Worm (Caenorhabditis elegans): ENCODE results near the gene M02D8.2.
A peak's percentile ranks its signal among the peaks of the same experiment; 100 is the strongest.

M02D8.2 gene

ce11 chrX:8761060-8761459, 21.6 kb downstream of the M02D8.2 start:
- TF ChIP-seq F13H6.1 (tag; optimal IDR thresholded peaks at IDR 0.05) (no peak), npax-4 (tag; optimal IDR thresholded peaks at IDR 0.05) (no peak), mec-3 (tag; optimal IDR thresholded peaks at IDR 0.05; ENCODE audit: borderline replicate concordance) (no peak), lim-6 (tag; optimal IDR thresholded peaks at IDR 0.05) (no peak), C08G9.2 (tag; optimal IDR thresholded peaks at IDR 0.05) (no peak)

ce11 chrX:8761497-8761896, 22.0 kb downstream of the M02D8.2 start, which contains the start of gene M02D8.5:
M02D8.5 (minus strand) TSS chrX:8761597.
- TF ChIP-seq hlh-30 (tag; optimal IDR thresholded peaks at IDR 0.05; ENCODE audit: insufficient read depth), result no peak
- no peak for TF ChIP-seq fax-1 (tag; optimal IDR thresholded peaks at IDR 0.05)
- no peak for TF ChIP-seq ceh-34 (tag; optimal IDR thresholded peaks at IDR 0.05)
- no peak for TF ChIP-seq elt-4 (tag; optimal IDR thresholded peaks at IDR 0.05)
- no peak for TF ChIP-seq ceh-24 (tag; optimal IDR thresholded peaks at IDR 0.05)
- no peak for TF ChIP-seq ceh-18 (tag; optimal IDR thresholded peaks at IDR 0.05)
- no peak for TF ChIP-seq ceh-31 (tag; optimal IDR thresholded peaks at IDR 0.05)
- TF ChIP-seq ceh-19 (GFP tag; optimal IDR thresholded peaks at IDR 0.05), result no peak
- TF ChIP-seq ceh-14 (tag; optimal IDR thresholded peaks at IDR 0.05), result no peak
- TF ChIP-seq lim-6 (tag; optimal IDR thresholded peaks at IDR 0.05), result no peak
- TF ChIP-seq nhr-11 (tag; optimal IDR thresholded peaks at IDR 0.05), result no peak
- no peak for TF ChIP-seq ceh-9 (tag; optimal IDR thresholded peaks at IDR 0.05)
- no peak for TF ChIP-seq sox-2 (GFP tag; IDR thresholded peaks at IDR 0.05)
- no peak for TF ChIP-seq unc-3 (GFP tag; conservative IDR thresholded peaks at IDR 0.05)
- no peak for TF ChIP-seq unc-3 (tag; optimal IDR thresholded peaks at IDR 0.05)
- no peak for TF ChIP-seq pag-3 (tag; optimal IDR thresholded peaks at IDR 0.05; ENCODE audit: borderline replicate concordance)

ce11 chrX:8762927-8763326, 23.5 kb downstream of the M02D8.2 start:
- no peak for TF ChIP-seq ceh-2 (tag; optimal IDR thresholded peaks at IDR 0.05)
- no peak for TF ChIP-seq fkh-10 (GFP tag; optimal IDR thresholded peaks at IDR 0.05)
- no peak for TF ChIP-seq elt-2 (tag; optimal IDR thresholded peaks at IDR 0.05)
- peak; percentile 58 for TF ChIP-seq ceh-18 (tag; optimal IDR thresholded peaks at IDR 0.05)
- TF ChIP-seq pat-9 (tag; optimal IDR thresholded peaks at IDR 0.05), result no peak
- no peak for TF ChIP-seq pros-1 (tag; optimal IDR thresholded peaks at IDR 0.05)
- TF ChIP-seq ceh-9 (tag; optimal IDR thresholded peaks at IDR 0.05), result no peak
- TF ChIP-seq unc-55 (GFP tag; optimal IDR thresholded peaks at IDR 0.05), result peak; percentile 9
- peak; percentile 8 for TF ChIP-seq rnt-1 (tag; optimal IDR thresholded peaks at IDR 0.05)

ce11 chrX:8763607-8764006, 24.1 kb downstream of the M02D8.2 start, which contains the start of gene zig-12:
zig-12 (plus strand) TSS chrX:8763907.
- TF ChIP-seq pag-3 (tag; optimal IDR thresholded peaks at IDR 0.05; ENCODE audit: borderline replicate concordance), result no peak
- TF ChIP-seq pat-9 (tag; optimal IDR thresholded peaks at IDR 0.05), result no peak
- no peak for TF ChIP-seq npax-4 (tag; optimal IDR thresholded peaks at IDR 0.05)

- no peak for TF ChIP-seq ets-4 (tag; optimal IDR thresholded peaks at IDR 0.05)
- no peak for TF ChIP-seq gmeb-2 (tag; optimal IDR thresholded peaks at IDR 0.05)
- no peak for TF ChIP-seq ceh-31 (tag; optimal IDR thresholded peaks at IDR 0.05)
- no peak for TF ChIP-seq pat-9 (tag; optimal IDR thresholded peaks at IDR 0.05)
- TF ChIP-seq sox-2 (GFP tag; IDR thresholded peaks at IDR 0.05), result no peak
- TF ChIP-seq unc-55 (GFP tag; optimal IDR thresholded peaks at IDR 0.05), result no peak
- no peak for TF ChIP-seq lim-6 (tag; optimal IDR thresholded peaks at IDR 0.05)
- no peak for TF ChIP-seq hlh-13 (GFP tag; optimal IDR thresholded peaks at IDR 0.05)
- TF ChIP-seq ceh-30 (tag; optimal IDR thresholded peaks at IDR 0.05), result no peak
- TF ChIP-seq hlh-8 (tag; optimal IDR thresholded peaks at IDR 0.05), result no peak
- no peak for TF ChIP-seq fkh-6 (tag; optimal IDR thresholded peaks at IDR 0.05)
- TF ChIP-seq syd-9 (tag; optimal IDR thresholded peaks at IDR 0.05), result no peak
- TF ChIP-seq unc-86 (tag; optimal IDR thresholded peaks at IDR 0.05), result no peak
- TF ChIP-seq ceh-14 (tag; optimal IDR thresholded peaks at IDR 0.05), result no peak
- TF ChIP-seq npax-4 (tag; optimal IDR thresholded peaks at IDR 0.05), result no peak
- no peak for TF ChIP-seq F13H6.1 (tag; optimal IDR thresholded peaks at IDR 0.05)
- no peak for TF ChIP-seq unc-3 (GFP tag; conservative IDR thresholded peaks at IDR 0.05)
- no peak for TF ChIP-seq unc-3 (tag; optimal IDR thresholded peaks at IDR 0.05)
- TF ChIP-seq elt-4 (tag; optimal IDR thresholded peaks at IDR 0.05), result no peak
- TF ChIP-seq pqm-1 (tag; optimal IDR thresholded peaks at IDR 0.05), result no peak
- TF ChIP-seq sdc-2 (tag; optimal IDR thresholded peaks at IDR 0.05), result no peak
These were observed 24.6 kb downstream of the M02D8.2 start for ce11 chrX:8764044-8764443.

Data from whole organism, late embryonic.